Worm (Caenorhabditis elegans): ENCODE results near the gene Y54E2A.4.

ce11 chrII:14804259-14804899 is 50.0 kb downstream of the Y54E2A.4 start, which contains the start of gene W01D2.3:
- peak; percentile 33 for TF ChIP-seq W03F9.2 (tag; optimal IDR thresholded peaks at IDR 0.05)
- TF ChIP-seq him-1 (tag; optimal IDR thresholded peaks at IDR 0.05): peak; percentile 32

Data from whole organism, L4/young adult.